Fruit fly (Drosophila melanogaster): ENCODE data around the gene SH3PX1.

SH3PX1 gene

DNA sequence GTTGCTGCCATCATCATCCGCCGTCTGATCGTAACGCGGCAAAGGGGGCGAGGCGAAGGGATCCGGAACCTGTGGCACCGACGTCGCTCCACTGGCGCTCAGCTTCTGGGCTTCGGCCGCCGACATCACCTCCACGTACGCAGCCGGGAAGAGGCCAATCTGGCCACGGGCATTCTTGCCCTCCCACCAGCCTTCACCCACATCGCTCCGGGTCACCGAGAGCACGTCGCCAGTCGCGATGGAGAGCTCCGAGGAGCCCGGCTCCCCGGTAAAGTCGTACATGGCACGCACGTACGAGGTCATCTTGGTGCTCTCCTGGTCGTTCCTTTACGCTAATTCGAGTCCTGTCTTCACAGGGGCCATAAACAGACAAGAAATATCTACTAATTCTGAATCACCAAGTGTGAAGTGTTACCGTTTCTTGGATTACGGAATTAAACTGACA is at the start of gene SH3PX1 (continued):
- 0 out of 2 replicates have a peak, but pooled peaks have one; percentile 12 for TF ChIP-seq CG4360 (GFP tag; IDR thresholded peaks at IDR 0.05)
- no peak for TF ChIP-seq D19A (tag; optimal IDR thresholded peaks at IDR 0.05)
- no peak for TF ChIP-seq CG12236 (GFP tag; optimal IDR thresholded peaks at IDR 0.05)
- peak; percentile 63 for TF ChIP-seq sens (GFP tag)
- no peak for TF ChIP-seq Vsx1 (GFP tag; optimal IDR thresholded peaks at IDR 0.05)
- TF ChIP-seq ci (GFP tag; IDR thresholded peaks at IDR 0.05) = no peak
- TF ChIP-seq dati (GFP tag; IDR thresholded peaks at IDR 0.05) = no peak
- TF ChIP-seq CG18619 (GFP tag; optimal IDR thresholded peaks at IDR 0.05) = no peak
- TF ChIP-seq crp (GFP tag; optimal IDR thresholded peaks at IDR 0.05) = no peak
- TF ChIP-seq CG9437 (GFP tag; optimal IDR thresholded peaks at IDR 0.05) = no peak
- no peak for TF ChIP-seq Stat92E (GFP tag; optimal IDR thresholded peaks at IDR 0.05)
- no peak for TF ChIP-seq CG10431 (GFP tag; optimal IDR thresholded peaks at IDR 0.05)
- no peak for TF ChIP-seq lola (GFP tag; optimal IDR thresholded peaks at IDR 0.05)
- peak; percentile 38 for TF ChIP-seq Jarid2 (GFP tag; optimal IDR thresholded peaks at IDR 0.05)

DNA sequence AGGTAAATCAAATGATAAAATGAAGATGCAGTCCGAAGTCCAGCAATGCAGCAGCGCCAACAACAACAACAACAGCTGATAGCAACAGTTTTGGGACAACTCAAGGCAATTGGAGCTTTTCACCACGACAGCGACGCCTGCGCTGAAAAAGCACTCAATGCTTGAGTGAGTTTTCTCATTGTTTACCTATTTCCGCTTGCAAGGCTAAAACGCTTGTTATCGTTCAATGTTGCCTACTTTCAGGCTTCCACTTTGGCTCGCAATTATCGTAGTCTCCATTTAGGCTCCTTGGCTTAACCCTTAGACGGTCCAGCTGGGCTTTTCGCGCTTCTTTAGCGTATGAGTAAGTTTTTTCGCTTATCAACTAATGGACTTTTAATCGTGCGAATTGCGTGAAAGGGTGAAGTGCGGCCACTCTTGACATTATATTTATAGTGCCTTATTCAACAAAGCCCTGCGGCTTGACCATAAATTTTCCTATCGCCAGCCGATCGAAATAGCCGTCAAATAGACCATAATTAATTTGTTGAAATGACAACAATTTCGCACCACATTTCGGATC is 48.5 kb upstream of the SH3PX1 start:
- TF ChIP-seq exex (tag; optimal IDR thresholded peaks at IDR 0.05) (peak; percentile 100), E2f2 (GFP tag; IDR thresholded peaks at IDR 0.05) (no peak), Dp (GFP tag; optimal IDR thresholded peaks at IDR 0.05) (peak; percentile 8), CG10959 (GFP tag; IDR thresholded peaks at IDR 0.05) (peak; percentile 7; the same call in 1 of the 2 replicates), Antp (GFP tag; optimal IDR thresholded peaks at IDR 0.05) (no peak), CoRest (tag; optimal IDR thresholded peaks at IDR 0.05) (no peak), esg (GFP tag; conservative IDR thresholded peaks at IDR 0.05) (no peak), Dfd (GFP tag; optimal IDR thresholded peaks at IDR 0.05) (no peak), CG17802 (tag; optimal IDR thresholded peaks at IDR 0.05) (no peak), CG8388 (GFP tag; optimal IDR thresholded peaks at IDR 0.05) (no peak), Xbp1 (GFP tag; optimal IDR thresholded peaks at IDR 0.05) (no peak), CG6813 (GFP tag; optimal IDR thresholded peaks at IDR 0.05) (peak; percentile 46), CG16779 (GFP tag; IDR thresholded peaks at IDR 0.05) (no peak), CG15514 (GFP tag; optimal IDR thresholded peaks at IDR 0.05) (peak; percentile 3), sd (tag; optimal IDR thresholded peaks at IDR 0.05) (no peak), CG13894 (tag; optimal IDR thresholded peaks at IDR 0.05) (no peak), CG1603 (tag; optimal IDR thresholded peaks at IDR 0.05) (peak; percentile 10), dpn (GFP tag; optimal IDR thresholded peaks at IDR 0.05) (peak in 1 of 2 experiments; percentile 17), CG12071 (GFP tag; optimal IDR thresholded peaks at IDR 0.05) (peak; percentile 45), CG9817 (tag; optimal IDR thresholded peaks at IDR 0.05) (no peak), ewg (GFP tag; optimal IDR thresholded peaks at IDR 0.05) (no peak), CG18619 (GFP tag; optimal IDR thresholded peaks at IDR 0.05) (peak; percentile 15), pzg (GFP tag; optimal IDR thresholded peaks at IDR 0.05) (no peak), ems (GFP tag; optimal IDR thresholded peaks at IDR 0.05) (peak; percentile 28), repo (GFP tag; optimal IDR thresholded peaks at IDR 0.05) (no peak), CG13775 (GFP tag; optimal IDR thresholded peaks at IDR 0.05) (no peak), crp (GFP tag; optimal IDR thresholded peaks at IDR 0.05) (no peak), sc (optimal IDR thresholded peaks at IDR 0.05) (no peak), sc (GFP tag; optimal IDR thresholded peaks at IDR 0.05) (no peak), CG4360 (GFP tag; IDR thresholded peaks at IDR 0.05) (peak; percentile 46; the same call in 1 of the 2 replicates), CG6683 (GFP tag; optimal IDR thresholded peaks at IDR 0.05) (no peak), CG7357 (GFP tag; IDR thresholded peaks at IDR 0.05) (no peak), Ets97D (GFP tag; optimal IDR thresholded peaks at IDR 0.05) (peak; percentile 89), CG11456 (GFP tag; IDR thresholded peaks at IDR 0.05) (0 out of 3 replicates have a peak, but pooled peaks have one; percentile 10), CG5180 (GFP tag; optimal IDR thresholded peaks at IDR 0.05) (no peak), cwo (GFP tag; optimal IDR thresholded peaks at IDR 0.05) (peak; percentile 8)

All from whole organism, embryonic.